Fruit fly (Drosophila melanogaster) whole organism, embryonic: ENCODE results near the gene CG11279.

Experiments used
- CG10267 ChIP-seq: fragments of 200-800 bp; sonication (Bioruptor generic); optimal IDR thresholded peaks from 2 replicates; lab custom pipeline; 2018; ENCODE audit warnings: missing biosample characterization, mild to moderate bottlenecking, missing genetic modification characterization, moderate library complexity
- CG10321 ChIP-seq: fragments of 200-800 bp; sonication (Bioruptor generic); IDR thresholded peaks from 2 replicates; pipeline ENCODE4 v1.3.6; 2022; ENCODE audit warnings: missing biosample characterization, missing genetic modification characterization
- CG11398 ChIP-seq: fragments of 200-800 bp; sonication (Bioruptor generic); optimal IDR thresholded peaks from 2 replicates; lab custom pipeline; 2016; ENCODE audit warnings: missing biosample characterization, missing genetic modification characterization
- CG13123 ChIP-seq: fragments of 200-800 bp; sonication (Bioruptor generic); optimal IDR thresholded peaks from 2 replicates; lab custom pipeline; 2016; ENCODE audit warnings: missing biosample characterization, missing genetic modification characterization
- CG13424 ChIP-seq: fragments of 200-800 bp; sonication (Bioruptor generic); optimal IDR thresholded peaks from 2 replicates; lab custom pipeline; 2019; ENCODE audit warnings: missing biosample characterization, mild to moderate bottlenecking, missing genetic modification characterization, moderate library complexity
- CG15011 ChIP-seq: fragments of 200-800 bp; sonication (Bioruptor generic); optimal IDR thresholded peaks from 3 replicates; lab custom pipeline; 2018; ENCODE audit warnings: missing biosample characterization, mild to moderate bottlenecking, missing genetic modification characterization
- CG1647 ChIP-seq: fragments of 200-800 bp; sonication (Bioruptor generic); optimal IDR thresholded peaks from 3 replicates; lab custom pipeline; 2016; ENCODE audit warnings: missing biosample characterization, missing genetic modification characterization
- CG17802 ChIP-seq: fragments of 200-800 bp; sonication (Bioruptor generic); optimal IDR thresholded peaks from 2 replicates; lab custom pipeline; 2018; ENCODE audit warnings: missing biosample characterization, mild to moderate bottlenecking, missing genetic modification characterization, moderate library complexity
- CG2712 ChIP-seq: fragments of 200-800 bp; optimal IDR thresholded peaks from 3 replicates; lab custom pipeline; 2019; ENCODE audit warnings: missing biosample characterization, mild to moderate bottlenecking, missing genetic modification characterization, moderate library complexity
- CG2875 ChIP-seq: fragments of 200-800 bp; sonication (Bioruptor generic); optimal IDR thresholded peaks from 2 replicates; lab custom pipeline; 2017; ENCODE audit warnings: missing biosample characterization, mild to moderate bottlenecking, missing genetic modification characterization, missing genetic modification reagents
- CG2889 ChIP-seq: fragments of 200-800 bp; sonication (Bioruptor generic); IDR thresholded peaks from 3 replicates; pipeline ENCODE4 v1.3.6; 2022; ENCODE audit warnings: missing biosample characterization, missing genetic modification characterization
- CG33213 ChIP-seq: fragments of 200-800 bp; sonication (Bioruptor generic); optimal IDR thresholded peaks from 3 replicates; lab custom pipeline; 2016; ENCODE audit warnings: missing biosample characterization, missing genetic modification characterization
- CG33557 ChIP-seq: fragments of 200-800 bp; sonication (Bioruptor generic); optimal IDR thresholded peaks from 2 replicates; lab custom pipeline; 2019; ENCODE audit warnings: missing biosample characterization, mild to moderate bottlenecking, missing genetic modification characterization, moderate library complexity
- CG3407 ChIP-seq: fragments of 200-800 bp; sonication (Bioruptor generic); optimal IDR thresholded peaks from 2 replicates; lab custom pipeline; 2018; ENCODE audit warnings: missing biosample characterization, mild to moderate bottlenecking, missing genetic modification characterization
- CG43689 ChIP-seq: fragments of 200-800 bp; sonication (Bioruptor generic); IDR thresholded peaks from 2 replicates; pipeline ENCODE4 v1.3.6; 2022; ENCODE audit warnings: missing biosample characterization, missing genetic modification characterization
- CG6175 ChIP-seq: fragments of 200-800 bp; sonication (Bioruptor generic); IDR thresholded peaks from 3 replicates; pipeline ENCODE4 v1.3.6; 2022; ENCODE audit warnings: missing biosample characterization, missing genetic modification characterization
- CG7928 ChIP-seq: fragments of 200-800 bp; sonication (Bioruptor generic); optimal IDR thresholded peaks from 2 replicates; lab custom pipeline; 2017; ENCODE audit warnings: missing biosample characterization, mild to moderate bottlenecking, missing genetic modification characterization
- CG8359 ChIP-seq: fragments of 200-800 bp; sonication (Bioruptor generic); optimal IDR thresholded peaks from 2 replicates; lab custom pipeline; 2017; ENCODE audit warnings: missing biosample characterization, mild to moderate bottlenecking, missing genetic modification characterization, borderline replicate concordance
- CG8765 ChIP-seq: fragments of 200-800 bp; sonication (Bioruptor generic); IDR thresholded peaks from 2 replicates; pipeline ENCODE4 v1.3.6; 2022; ENCODE audit warnings: missing biosample characterization, missing genetic modification characterization
- CG8924 ChIP-seq: fragments of 200-800 bp; optimal IDR thresholded peaks from 3 replicates; lab custom pipeline; 2019; ENCODE audit warnings: missing biosample characterization, mild to moderate bottlenecking, missing genetic modification characterization, moderate library complexity
- Deaf1 ChIP-seq: fragments of 200-800 bp; optimal IDR thresholded peaks from 3 replicates; lab custom pipeline; 2019; ENCODE audit warnings: missing biosample characterization, mild to moderate bottlenecking, missing genetic modification characterization, moderate library complexity
- Dll ChIP-seq: fragments of 200-800 bp; sonication (Bioruptor generic); IDR thresholded peaks from 4 replicates; pipeline ENCODE4 v1.3.6; 2022; ENCODE audit warnings: missing biosample characterization, missing genetic modification characterization; ENCODE audit not compliant: partially characterized antibody
- Eip74EF ChIP-seq, 2 experiments: fragments of 200-800 bp in 1 of 2; fragments of >200 bp in 1 of 2; sonication (Bioruptor generic) in 1 of 2; optimal IDR thresholded peaks; 2 replicates each; lab custom pipeline; 2017 to 2019; ENCODE audit warnings: missing biosample characterization in 2 of 2, missing genetic modification characterization in 2 of 2, mild to moderate bottlenecking in 1 of 2, moderate library complexity in 1 of 2
- Elba2 ChIP-seq: fragments of 200-800 bp; sonication (Bioruptor generic); optimal IDR thresholded peaks from 3 replicates; lab custom pipeline; 2016; ENCODE audit warnings: missing biosample characterization, missing genetic modification characterization
- H2.0 ChIP-seq: fragments of 200-800 bp; sonication (Bioruptor generic); IDR thresholded peaks from 2 replicates; pipeline ENCODE4 v1.3.6; 2022; ENCODE audit warnings: missing biosample characterization, missing genetic modification characterization
- HmgD ChIP-seq: fragments of 200-800 bp; sonication (Bioruptor generic); optimal IDR thresholded peaks from 3 replicates; lab custom pipeline; 2016; ENCODE audit warnings: missing biosample characterization, missing genetic modification characterization
- Hmx ChIP-seq: fragments of 200-800 bp; sonication (Bioruptor generic); optimal IDR thresholded peaks from 2 replicates; lab custom pipeline; 2016; ENCODE audit warnings: missing biosample characterization, missing genetic modification characterization
- Hsf ChIP-seq: fragments of 200-800 bp; sonication (Bioruptor generic); optimal IDR thresholded peaks from 3 replicates; lab custom pipeline; 2016; ENCODE audit warnings: missing biosample characterization, missing genetic modification characterization
- Lim3 ChIP-seq: fragments of 200-800 bp; sonication (Bioruptor generic); IDR thresholded peaks from 2 replicates; pipeline ENCODE4 v1.3.6; 2022; ENCODE audit warnings: missing biosample characterization, missing genetic modification characterization
- Sox102F ChIP-seq: fragments of 200-800 bp; sonication (Bioruptor generic); optimal IDR thresholded peaks from 2 replicates; lab custom pipeline; 2018; ENCODE audit warnings: missing biosample characterization, mild to moderate bottlenecking, missing genetic modification characterization, moderate library complexity
- Spps ChIP-seq: fragments of 200-800 bp; sonication (Bioruptor generic); optimal IDR thresholded peaks from 2 replicates; lab custom pipeline; 2018; ENCODE audit warnings: missing biosample characterization, mild to moderate bottlenecking, missing genetic modification characterization
- TFAM ChIP-seq: fragments of 200-800 bp; sonication (Bioruptor generic); optimal IDR thresholded peaks from 2 replicates; lab custom pipeline; 2017; ENCODE audit warnings: missing biosample characterization, missing genetic modification characterization, inconsistent platforms
- Trl ChIP-seq, 3 experiments: fragments of >200 bp in 2 of 3; fragments of 200-800 bp in 1 of 3; sonication (Bioruptor generic) in 1 of 3; optimal IDR thresholded peaks; 2 replicates in 1 of 3; 3 replicates in 2 of 3; lab custom pipeline; 2016 to 2017; ENCODE audit warnings: missing biosample characterization in 1 of 3, missing genetic modification characterization in 1 of 3
- aop ChIP-seq: fragments of 200-800 bp; sonication (Bioruptor generic); IDR thresholded peaks from 2 replicates; pipeline ENCODE4 v1.3.6; 2022; ENCODE audit warnings: missing biosample characterization, missing genetic modification characterization
- ash1 ChIP-seq: fragments of 200-800 bp; sonication (Bioruptor generic); optimal IDR thresholded peaks from 2 replicates; lab custom pipeline; 2018; ENCODE audit warnings: missing biosample characterization, mild to moderate bottlenecking, missing genetic modification characterization
- az2 ChIP-seq: fragments of 200-800 bp; sonication (Bioruptor generic); optimal IDR thresholded peaks from 3 replicates; lab custom pipeline; 2016; ENCODE audit warnings: missing biosample characterization, missing genetic modification characterization
- chinmo ChIP-seq: fragments of 200-800 bp; sonication (Bioruptor generic); IDR thresholded peaks from 4 replicates; pipeline ENCODE4 v1.3.6; 2022; ENCODE audit warnings: missing biosample characterization, missing genetic modification characterization; ENCODE audit not compliant: partially characterized antibody
- disco-r ChIP-seq: fragments of 200-800 bp; sonication (Bioruptor generic); optimal IDR thresholded peaks from 2 replicates; lab custom pipeline; 2016; ENCODE audit warnings: missing biosample characterization, missing genetic modification characterization
- dpn ChIP-seq, 2 experiments: fragments of 200-800 bp; sonication (Bioruptor generic); optimal IDR thresholded peaks; 3 replicates each; lab custom pipeline; 2016; ENCODE audit warnings: missing biosample characterization in 2 of 2, missing genetic modification characterization in 2 of 2
- ems ChIP-seq: fragments of 200-800 bp; sonication (Bioruptor generic); optimal IDR thresholded peaks from 3 replicates; lab custom pipeline; 2016; ENCODE audit warnings: missing biosample characterization, missing genetic modification characterization
- fd102C ChIP-seq: fragments of 200-800 bp; sonication (Bioruptor generic); optimal IDR thresholded peaks from 2 replicates; lab custom pipeline; 2018; ENCODE audit warnings: missing biosample characterization, mild to moderate bottlenecking, missing genetic modification characterization, moderate library complexity
- fd3F ChIP-seq: fragments of 200-800 bp; sonication (Bioruptor generic); optimal IDR thresholded peaks from 2 replicates; lab custom pipeline; 2018; ENCODE audit warnings: missing biosample characterization, mild to moderate bottlenecking, missing genetic modification characterization, moderate library complexity
- gce ChIP-seq: fragments of 200-800 bp; sonication (Bioruptor generic); IDR thresholded peaks from 3 replicates; pipeline ENCODE4 v1.3.6; 2022; ENCODE audit warnings: missing biosample characterization, missing genetic modification characterization
- ham ChIP-seq: fragments of 200-800 bp; sonication (Bioruptor generic); IDR thresholded peaks from 2 replicates; pipeline ENCODE4 v1.3.6; 2022; ENCODE audit warnings: missing biosample characterization, missing genetic modification characterization
- hb ChIP-seq: fragments of 200-800 bp; sonication (Bioruptor generic); IDR thresholded peaks from 3 replicates; pipeline ENCODE4 v1.3.6; 2022; ENCODE audit warnings: missing biosample characterization, missing genetic modification characterization; ENCODE audit not compliant: partially characterized antibody
- kay ChIP-seq: fragments of 200-800 bp; sonication (Bioruptor generic); optimal IDR thresholded peaks from 2 replicates; lab custom pipeline; 2016; ENCODE audit warnings: missing biosample characterization, missing genetic modification characterization
- ken ChIP-seq: fragments of 200-800 bp; sonication (Bioruptor generic); IDR thresholded peaks from 3 replicates; pipeline ENCODE4 v1.3.6; 2022; ENCODE audit warnings: missing biosample characterization, missing genetic modification characterization
- oc ChIP-seq: fragments of 200-800 bp; sonication (Bioruptor generic); optimal IDR thresholded peaks from 2 replicates; lab custom pipeline; 2018; ENCODE audit warnings: missing biosample characterization, mild to moderate bottlenecking, missing genetic modification characterization, moderate library complexity
- repo ChIP-seq: fragments of 200-800 bp; sonication (Bioruptor generic); optimal IDR thresholded peaks from 2 replicates; lab custom pipeline; 2016; ENCODE audit warnings: missing biosample characterization, missing genetic modification characterization
- zen ChIP-seq: fragments of 200-800 bp; sonication (Bioruptor generic); optimal IDR thresholded peaks from 3 replicates; lab custom pipeline; 2018; ENCODE audit warnings: missing biosample characterization, mild to moderate bottlenecking, missing genetic modification characterization, moderate library complexity

The CG11279 gene

dm6 chr3L:13006490-13006889, 40.3 kb upstream of the CG11279 start, which contains the start of gene CG11263 (continued):
- peak; percentile 83 for TF ChIP-seq hb
- TF ChIP-seq aop (GFP tag; lab: Robert Waterston, UW) = no peak
- no peak for TF ChIP-seq ham
- TF ChIP-seq fd3F (GFP tag; lab: Kevin White, UChicago) = no peak
- TF ChIP-seq ash1 (GFP tag; lab: Kevin White, UChicago) = no peak
- no peak for TF ChIP-seq CG15011
- TF ChIP-seq fd102C (GFP tag; lab: Kevin White, UChicago) = no peak
- no peak for TF ChIP-seq CG3407
- no peak for TF ChIP-seq Eip74EF (GFP tag; optimal IDR thresholded peaks at IDR 0.05; lab: Kevin White, UChicago)
- no peak for TF ChIP-seq CG7928 (GFP tag; lab: Kevin White, UChicago)
- peak; percentile 50 for TF ChIP-seq ems (GFP tag; lab: Kevin White, UChicago)
- no peak for TF ChIP-seq TFAM (GFP tag; lab: Kevin White, UChicago)
- peak; percentile 77; the same call in 2 of the 4 replicates for TF ChIP-seq chinmo
- no peak for TF ChIP-seq CG10321
- TF ChIP-seq disco-r = no peak
- TF ChIP-seq zen (tag; lab: Kevin White, UChicago) = no peak
- TF ChIP-seq gce (GFP tag; lab: Robert Waterston, UW) = no peak
- peak; percentile 70 for TF ChIP-seq Hsf (GFP tag; lab: Kevin White, UChicago)
- TF ChIP-seq kay (GFP tag; lab: Kevin White, UChicago) = peak; percentile 26
- TF ChIP-seq oc (tag; lab: Kevin White, UChicago) = no peak
- TF ChIP-seq CG8765 (GFP tag; lab: Robert Waterston, UW) = no peak
- no peak for TF ChIP-seq Hmx (GFP tag; lab: Kevin White, UChicago)
- no peak for TF ChIP-seq Trl (optimal IDR thresholded peaks at IDR 0.05; lab: Kevin White, UChicago)
- TF ChIP-seq Trl (GFP tag; optimal IDR thresholded peaks at IDR 0.05; lab: Kevin White, UChicago) = peak; percentile 72
- TF ChIP-seq Spps (tag; lab: Kevin White, UChicago) = no peak
- TF ChIP-seq CG10267 (tag; lab: Kevin White, UChicago) = peak; percentile 46
- TF ChIP-seq CG33213 (GFP tag; lab: Kevin White, UChicago) = peak; percentile 82
- peak; percentile 47 for TF ChIP-seq CG2712
- TF ChIP-seq CG17802 = no peak
- TF ChIP-seq dpn (GFP tag; optimal IDR thresholded peaks at IDR 0.05; lab: Kevin White, UChicago) = peak; percentile 57 to 62
- peak; percentile 86 for TF ChIP-seq Dll (GFP tag; lab: Robert Waterston, UW)
- TF ChIP-seq CG1647 (GFP tag; lab: Kevin White, UChicago) = peak; percentile 58
- TF ChIP-seq CG11398 (GFP tag; lab: Kevin White, UChicago) = peak; percentile 14
- TF ChIP-seq CG43689 (GFP tag; lab: Robert Waterston, UW) = no peak
- no peak for TF ChIP-seq CG13123 (GFP tag; lab: Kevin White, UChicago)
- no peak for TF ChIP-seq Lim3 (GFP tag; lab: Robert Waterston, UW)
- TF ChIP-seq CG33557 (GFP tag; lab: Kevin White, UChicago) = no peak
- TF ChIP-seq CG8924 = no peak
- no peak for TF ChIP-seq CG6175 (GFP tag; lab: Robert Waterston, UW)
- TF ChIP-seq Deaf1 = no peak
- TF ChIP-seq CG2875 (GFP tag; lab: Kevin White, UChicago) = no peak
- TF ChIP-seq HmgD = peak; percentile 72
- TF ChIP-seq ken (GFP tag; lab: Robert Waterston, UW) = peak; percentile 54; the same call in 2 of the 3 replicates
- no peak for TF ChIP-seq Elba2
- peak; percentile 7 for TF ChIP-seq repo
- peak; percentile 36; the same call in 1 of the 2 replicates for TF ChIP-seq H2.0 (GFP tag; lab: Robert Waterston, UW)
- TF ChIP-seq az2 = peak; percentile 36
- TF ChIP-seq Sox102F (GFP tag; lab: Kevin White, UChicago) = peak; percentile 46
- TF ChIP-seq CG2889 (GFP tag; lab: Robert Waterston, UW) = no peak
- no peak for TF ChIP-seq CG8359 (GFP tag; lab: Kevin White, UChicago)
- TF ChIP-seq CG13424 (tag; lab: Kevin White, UChicago) = no peak
